Fruit fly (Drosophila melanogaster) whole organism, pupa: ENCODE measurements around the gene cdm.

Source experiments
- CG17806 ChIP-seq: fragments of 200-800 bp; sonication (Bioruptor generic); optimal IDR thresholded peaks from 2 replicates; lab custom pipeline; 2018; ENCODE audit warnings: missing biosample characterization, mild to moderate bottlenecking, missing genetic modification characterization, moderate library complexity
- CG9948 ChIP-seq: fragments of 200-800 bp; sonication (Bioruptor generic); optimal IDR thresholded peaks from 2 replicates; lab custom pipeline; 2018; ENCODE audit warnings: missing biosample characterization, mild to moderate bottlenecking, missing genetic modification characterization, moderate library complexity
- D1 ChIP-seq: fragments of 200-800 bp; sonication (Bioruptor generic); optimal IDR thresholded peaks from 2 replicates; lab custom pipeline; 2018; ENCODE audit warnings: missing biosample characterization, mild to moderate bottlenecking, missing genetic modification characterization, moderate library complexity
- Ets98B ChIP-seq: fragments of 200-800 bp; sonication (Bioruptor generic); IDR thresholded peaks from 2 replicates; pipeline ENCODE4 v1.3.6; 2022; ENCODE audit warnings: missing biosample characterization, missing genetic modification characterization
- Pif1A ChIP-seq: fragments of 200-800 bp; sonication (Bioruptor generic); optimal IDR thresholded peaks from 3 replicates; lab custom pipeline; 2016; ENCODE audit warnings: missing biosample characterization, missing genetic modification characterization
- Pif1B ChIP-seq: fragments of 200-800 bp; sonication (Bioruptor generic); optimal IDR thresholded peaks from 3 replicates; lab custom pipeline; 2016; ENCODE audit warnings: missing biosample characterization, missing genetic modification characterization
- fd96Ca ChIP-seq: fragments of 200-800 bp; sonication (Bioruptor generic); IDR thresholded peaks from 3 replicates; pipeline ENCODE4 v1.3.6; 2022; ENCODE audit warnings: missing biosample characterization, missing genetic modification characterization

DNA sequence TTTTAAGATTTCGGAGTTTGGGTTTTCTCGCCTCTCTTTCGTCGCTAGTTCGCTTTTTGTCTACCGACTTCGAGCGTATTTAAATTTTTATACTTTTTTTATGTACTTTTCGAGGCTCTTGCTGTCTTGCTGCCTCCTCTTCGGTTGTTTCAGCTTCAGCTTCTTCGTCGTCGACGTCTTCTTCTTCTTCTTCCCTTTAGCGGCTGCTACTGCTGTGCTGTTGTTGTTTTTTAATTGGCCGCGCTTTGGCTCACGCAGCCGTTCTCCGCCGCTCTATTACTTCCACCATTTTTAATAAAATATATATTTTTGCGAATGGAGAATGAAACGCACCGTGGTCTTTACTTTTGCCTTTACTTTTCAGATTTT is 13.3 kb upstream of the cdm start:
- TF ChIP-seq CG9948 (tag; lab: Kevin White, UChicago), result no peak
- TF ChIP-seq Pif1B (GFP tag; lab: Kevin White, UChicago), result no peak
- TF ChIP-seq D1 (tag; lab: Kevin White, UChicago), result no peak
- no peak for TF ChIP-seq Ets98B
- no peak for TF ChIP-seq fd96Ca (GFP tag; lab: Robert Waterston, UW)
- no peak for TF ChIP-seq CG17806 (tag; lab: Kevin White, UChicago)
- TF ChIP-seq Pif1A (GFP tag; lab: Kevin White, UChicago), result no peak
